Worm (Caenorhabditis elegans) whole organism, L3 larva: ENCODE results near the gene rpl-33.

Experiments
- ceh-9 ChIP-seq: sonication (generic microtip); optimal IDR thresholded peaks from 2 replicates; lab custom pipeline; 2018; ENCODE audit warnings: missing biosample characterization, missing genetic modification characterization
- egl-27 ChIP-seq: sonication (generic microtip); optimal IDR thresholded peaks from 4 replicates; lab custom pipeline; 2017; ENCODE audit warnings: missing biosample characterization, missing genetic modification reagents, missing genetic modification characterization
- fkh-10 ChIP-seq: sonication (generic microtip); optimal IDR thresholded peaks from 2 replicates; lab custom pipeline; 2017; ENCODE audit warnings: missing biosample characterization, missing genetic modification reagents, missing genetic modification characterization
- fos-1 ChIP-seq: fragments of 150-350 bp; optimal IDR thresholded peaks from 2 replicates; lab custom pipeline; 2014; ENCODE audit warnings: missing biosample characterization, missing genetic modification characterization
- lin-15B ChIP-seq: fragments of 150-350 bp; optimal IDR thresholded peaks from 2 replicates; lab custom pipeline; 2014; ENCODE audit warnings: missing biosample characterization, missing genetic modification characterization
- lin-39 ChIP-seq: fragments of 150-350 bp; optimal IDR thresholded peaks from 2 replicates; lab custom pipeline; 2018; ENCODE audit warnings: missing biosample characterization, missing genetic modification reagents, missing genetic modification characterization
- lsy-12 ChIP-seq: sonication (generic microtip); optimal IDR thresholded peaks from 2 replicates; lab custom pipeline; 2016; ENCODE audit warnings: mild to moderate bottlenecking, missing genetic modification characterization, missing compliant biosample characterization
- nhr-11 ChIP-seq: fragments of 150-350 bp; optimal IDR thresholded peaks from 2 replicates; lab custom pipeline; 2014; ENCODE audit warnings: missing biosample characterization, missing genetic modification characterization
- nhr-237 ChIP-seq: fragments of 150-350 bp; optimal IDR thresholded peaks from 2 replicates; lab custom pipeline; 2014; ENCODE audit warnings: missing biosample characterization, missing genetic modification characterization
- snpc-4 ChIP-seq: fragments of 150-350 bp; optimal IDR thresholded peaks from 2 replicates; lab custom pipeline; 2014; ENCODE audit warnings: missing biosample characterization, missing genetic modification characterization
- unc-62 ChIP-seq: fragments of 150-350 bp; sonication (generic microtip); optimal IDR thresholded peaks from 4 replicates; lab custom pipeline; 2014; ENCODE audit warnings: missing biosample characterization, missing genetic modification reagents, missing genetic modification characterization

- TF ChIP-seq nhr-11 (no peak), nhr-237 (tag; lab: Kevin White, UChicago) (no peak), fkh-10 (GFP tag; lab: Kevin White, UChicago) (no peak), lin-15B (tag; lab: Kevin White, UChicago) (no peak), lin-39 (tag; lab: Kevin White, UChicago) (no peak), unc-62 (GFP tag; lab: Kevin White, UChicago) (no peak), fos-1 (no peak), ceh-9 (tag; lab: Kevin White, UChicago) (no peak), lsy-12 (tag; lab: Kevin White, UChicago) (no peak), snpc-4 (tag; lab: Kevin White, UChicago) (no peak), egl-27 (tag; lab: Kevin White, UChicago) (no peak)
Measured at ce11 chrII:7116350-7116749, 11.0 kb downstream of the rpl-33 start, which contains the start of gene spon-1.
